Fruit fly (Drosophila melanogaster) whole organism, embryonic: ENCODE data around the gene CG17169.

ENCODE experiments used
- Atf3 ChIP-seq: fragments of 200-800 bp; sonication (Bioruptor generic); optimal IDR thresholded peaks from 3 replicates; lab custom pipeline; 2016; ENCODE audit warnings: missing biosample characterization, missing genetic modification characterization
- Atf6 ChIP-seq: fragments of 200-800 bp; sonication (Bioruptor generic); IDR thresholded peaks from 2 replicates; pipeline ENCODE4 v1.3.6; 2022; ENCODE audit warnings: missing biosample characterization, missing genetic modification characterization
- CG1024 ChIP-seq: fragments of 200-800 bp; sonication (Bioruptor generic); IDR thresholded peaks from 2 replicates; pipeline ENCODE4 v1.3.6; 2022; ENCODE audit warnings: missing biosample characterization, missing genetic modification characterization
- CG10979 ChIP-seq: fragments of 200-800 bp; sonication (Bioruptor generic); optimal IDR thresholded peaks from 2 replicates; lab custom pipeline; 2018; ENCODE audit warnings: missing biosample characterization, mild to moderate bottlenecking, missing genetic modification characterization, moderate library complexity
- CG11093 ChIP-seq: fragments of 200-800 bp; sonication (Bioruptor generic); IDR thresholded peaks from 3 replicates; pipeline ENCODE4 v1.3.6; 2022; ENCODE audit warnings: missing biosample characterization, missing genetic modification characterization
- CG11398 ChIP-seq: fragments of 200-800 bp; sonication (Bioruptor generic); optimal IDR thresholded peaks from 2 replicates; lab custom pipeline; 2016; ENCODE audit warnings: missing biosample characterization, missing genetic modification characterization
- CG12942 ChIP-seq: fragments of 200-800 bp; sonication (Bioruptor generic); optimal IDR thresholded peaks from 3 replicates; lab custom pipeline; 2016; ENCODE audit warnings: missing biosample characterization, missing genetic modification characterization
- CG13296 ChIP-seq: fragments of 200-800 bp; sonication (Bioruptor generic); optimal IDR thresholded peaks from 3 replicates; lab custom pipeline; 2018; ENCODE audit warnings: missing biosample characterization, mild to moderate bottlenecking, missing genetic modification characterization
- CG15269 ChIP-seq: fragments of 200-800 bp; sonication (Bioruptor generic); optimal IDR thresholded peaks from 2 replicates; lab custom pipeline; 2018; ENCODE audit warnings: missing biosample characterization, mild to moderate bottlenecking, missing genetic modification characterization, moderate library complexity
- CG15696 ChIP-seq: fragments of 200-800 bp; sonication (Bioruptor generic); optimal IDR thresholded peaks from 2 replicates; lab custom pipeline; 2019; ENCODE audit warnings: missing biosample characterization, mild to moderate bottlenecking, missing genetic modification characterization, moderate library complexity
- CG1647 ChIP-seq: fragments of 200-800 bp; sonication (Bioruptor generic); optimal IDR thresholded peaks from 3 replicates; lab custom pipeline; 2016; ENCODE audit warnings: missing biosample characterization, missing genetic modification characterization
- CG16815 ChIP-seq: fragments of 200-800 bp; sonication (Bioruptor generic); optimal IDR thresholded peaks from 3 replicates; lab custom pipeline; 2017; ENCODE audit warnings: missing biosample characterization, mild to moderate bottlenecking, missing genetic modification characterization
- CG16863 ChIP-seq: fragments of 200-800 bp; sonication (Bioruptor generic); optimal IDR thresholded peaks from 3 replicates; lab custom pipeline; 2016; ENCODE audit warnings: missing biosample characterization, missing genetic modification characterization
- CG18011 ChIP-seq: fragments of 200-800 bp; sonication (Bioruptor generic); optimal IDR thresholded peaks from 2 replicates; lab custom pipeline; 2017; ENCODE audit warnings: missing biosample characterization, missing genetic modification characterization, mild to moderate bottlenecking, moderate library complexity, missing genotype
- CG2678 ChIP-seq: fragments of 200-800 bp; sonication (Bioruptor generic); optimal IDR thresholded peaks from 3 replicates; lab custom pipeline; 2019; ENCODE audit warnings: missing biosample characterization, mild to moderate bottlenecking, missing genetic modification characterization, moderate library complexity
- CG2875 ChIP-seq: fragments of 200-800 bp; sonication (Bioruptor generic); optimal IDR thresholded peaks from 2 replicates; lab custom pipeline; 2017; ENCODE audit warnings: missing biosample characterization, mild to moderate bottlenecking, missing genetic modification characterization, missing genetic modification reagents
- CG3065 ChIP-seq: fragments of 200-800 bp; sonication (Bioruptor generic); optimal IDR thresholded peaks from 2 replicates; lab custom pipeline; 2016; ENCODE audit warnings: missing biosample characterization, missing genetic modification characterization
- CG43689 ChIP-seq: fragments of 200-800 bp; sonication (Bioruptor generic); IDR thresholded peaks from 2 replicates; pipeline ENCODE4 v1.3.6; 2022; ENCODE audit warnings: missing biosample characterization, missing genetic modification characterization
- CG6175 ChIP-seq: fragments of 200-800 bp; sonication (Bioruptor generic); IDR thresholded peaks from 3 replicates; pipeline ENCODE4 v1.3.6; 2022; ENCODE audit warnings: missing biosample characterization, missing genetic modification characterization
- CG6813 ChIP-seq: fragments of 200-800 bp; sonication (Bioruptor generic); optimal IDR thresholded peaks from 2 replicates; lab custom pipeline; 2017; ENCODE audit warnings: missing biosample characterization, missing genetic modification characterization, mild to moderate bottlenecking, moderate library complexity, missing genetic modification reagents
- CG7357 ChIP-seq: fragments of 200-800 bp; sonication (Bioruptor generic); IDR thresholded peaks from 3 replicates; pipeline ENCODE4 v1.3.6; 2022; ENCODE audit warnings: missing biosample characterization, missing genetic modification characterization
- CG7928 ChIP-seq: fragments of 200-800 bp; sonication (Bioruptor generic); optimal IDR thresholded peaks from 2 replicates; lab custom pipeline; 2017; ENCODE audit warnings: missing biosample characterization, mild to moderate bottlenecking, missing genetic modification characterization
- CG8359 ChIP-seq: fragments of 200-800 bp; sonication (Bioruptor generic); optimal IDR thresholded peaks from 2 replicates; lab custom pipeline; 2017; ENCODE audit warnings: missing biosample characterization, mild to moderate bottlenecking, missing genetic modification characterization, borderline replicate concordance
- Doc2 ChIP-seq: fragments of 200-800 bp; sonication (Bioruptor generic); IDR thresholded peaks from 2 replicates; pipeline ENCODE4 v1.3.6; 2022; ENCODE audit warnings: missing biosample characterization, missing genetic modification characterization
- E2f2 ChIP-seq: fragments of 200-800 bp; sonication (Bioruptor generic); IDR thresholded peaks from 2 replicates; pipeline ENCODE4 v1.3.6; 2022; ENCODE audit warnings: missing biosample characterization, missing genetic modification characterization
- HLH3B ChIP-seq: fragments of 200-800 bp; sonication (Bioruptor generic); IDR thresholded peaks from 2 replicates; pipeline ENCODE4 v1.3.6; 2022; ENCODE audit warnings: missing biosample characterization, missing genetic modification characterization
- Hr39 ChIP-seq: fragments of >200 bp; optimal IDR thresholded peaks from 2 replicates; lab custom pipeline; 2017
- NC2α ChIP-seq: fragments of 200-800 bp; sonication (Bioruptor generic); optimal IDR thresholded peaks from 2 replicates; lab custom pipeline; 2016; ENCODE audit warnings: missing biosample characterization, missing genetic modification characterization
- Poxn ChIP-seq: fragments of 200-800 bp; sonication (Bioruptor generic); IDR thresholded peaks from 2 replicates; pipeline ENCODE4 v1.3.6; 2022; ENCODE audit warnings: missing biosample characterization, missing genetic modification characterization
- Rfx ChIP-seq: fragments of 200-800 bp; sonication (Bioruptor generic); IDR thresholded peaks from 2 replicates; pipeline ENCODE4 v1.3.6; 2022; ENCODE audit warnings: missing biosample characterization, missing genetic modification characterization
- Sin3A ChIP-seq: fragments of >200 bp; optimal IDR thresholded peaks from 2 replicates; lab custom pipeline; 2018
- Sry-δ ChIP-seq: fragments of 200-800 bp; sonication (Bioruptor generic); optimal IDR thresholded peaks from 2 replicates; lab custom pipeline; 2016; ENCODE audit warnings: missing biosample characterization, missing genetic modification characterization
- ac ChIP-seq: fragments of 200-800 bp; sonication (Bioruptor generic); optimal IDR thresholded peaks from 3 replicates; lab custom pipeline; 2017; ENCODE audit warnings: missing biosample characterization, mild to moderate bottlenecking, missing genetic modification characterization
- ase ChIP-seq: fragments of 200-800 bp; sonication (Bioruptor generic); IDR thresholded peaks from 3 replicates; pipeline ENCODE4 v1.3.6; 2022; ENCODE audit warnings: missing biosample characterization, missing genetic modification characterization
- ash1 ChIP-seq: fragments of 200-800 bp; sonication (Bioruptor generic); optimal IDR thresholded peaks from 2 replicates; lab custom pipeline; 2018; ENCODE audit warnings: missing biosample characterization, mild to moderate bottlenecking, missing genetic modification characterization
- bigmax ChIP-seq: fragments of 200-800 bp; sonication (Bioruptor generic); optimal IDR thresholded peaks from 2 replicates; lab custom pipeline; 2018; ENCODE audit warnings: missing biosample characterization, mild to moderate bottlenecking, missing genetic modification characterization
- cad ChIP-seq: fragments of >200 bp; optimal IDR thresholded peaks from 2 replicates; lab custom pipeline; 2017; ENCODE audit warnings: missing biosample characterization, missing genetic modification characterization
- chif ChIP-seq, 2 experiments: fragments of 200-800 bp; sonication (Bioruptor generic); optimal IDR thresholded peaks; 3 replicates each; lab custom pipeline; 2016; ENCODE audit warnings: missing biosample characterization in 2 of 2, missing genetic modification characterization in 2 of 2
- disco-r ChIP-seq: fragments of 200-800 bp; sonication (Bioruptor generic); optimal IDR thresholded peaks from 2 replicates; lab custom pipeline; 2016; ENCODE audit warnings: missing biosample characterization, missing genetic modification characterization
- fd102C ChIP-seq: fragments of 200-800 bp; sonication (Bioruptor generic); optimal IDR thresholded peaks from 2 replicates; lab custom pipeline; 2018; ENCODE audit warnings: missing biosample characterization, mild to moderate bottlenecking, missing genetic modification characterization, moderate library complexity
- gsb ChIP-seq: fragments of 200-800 bp; sonication (Bioruptor generic); IDR thresholded peaks from 2 replicates; pipeline ENCODE4 v1.3.6; 2022; ENCODE audit warnings: missing biosample characterization, missing genetic modification characterization
- kay ChIP-seq: fragments of 200-800 bp; sonication (Bioruptor generic); optimal IDR thresholded peaks from 2 replicates; lab custom pipeline; 2016; ENCODE audit warnings: missing biosample characterization, missing genetic modification characterization
- knrl ChIP-seq: fragments of 200-800 bp; sonication (Bioruptor generic); IDR thresholded peaks from 3 replicates; pipeline ENCODE4 v1.3.6; 2022; ENCODE audit warnings: missing biosample characterization, missing genetic modification characterization; ENCODE audit not compliant: partially characterized antibody
- odd ChIP-seq: fragments of 200-800 bp; sonication (Bioruptor generic); optimal IDR thresholded peaks from 2 replicates; lab custom pipeline; 2017; ENCODE audit warnings: missing biosample characterization, mild to moderate bottlenecking, missing genetic modification characterization
- pfk ChIP-seq: fragments of 200-800 bp; sonication (Bioruptor generic); optimal IDR thresholded peaks from 2 replicates; lab custom pipeline; 2018; ENCODE audit warnings: missing biosample characterization, mild to moderate bottlenecking, missing genetic modification characterization, moderate library complexity
- phol ChIP-seq: fragments of 200-800 bp; sonication (Bioruptor generic); optimal IDR thresholded peaks from 3 replicates; lab custom pipeline; 2018; ENCODE audit warnings: missing biosample characterization, mild to moderate bottlenecking, missing genetic modification characterization, moderate library complexity
- pita ChIP-seq: fragments of 200-800 bp; sonication (Bioruptor generic); optimal IDR thresholded peaks from 2 replicates; lab custom pipeline; 2017; ENCODE audit warnings: missing biosample characterization, mild to moderate bottlenecking, missing genetic modification characterization
- repo ChIP-seq: fragments of 200-800 bp; sonication (Bioruptor generic); optimal IDR thresholded peaks from 2 replicates; lab custom pipeline; 2016; ENCODE audit warnings: missing biosample characterization, missing genetic modification characterization
- sd ChIP-seq: fragments of 200-800 bp; sonication (Bioruptor generic); optimal IDR thresholded peaks from 3 replicates; lab custom pipeline; 2018; ENCODE audit warnings: missing biosample characterization, mild to moderate bottlenecking, missing genetic modification characterization, moderate library complexity
- sens-2 ChIP-seq: fragments of 200-800 bp; sonication (Bioruptor generic); IDR thresholded peaks from 2 replicates; pipeline ENCODE4 v1.3.6; 2022; ENCODE audit warnings: missing biosample characterization, missing genetic modification characterization
- slbo ChIP-seq: fragments of 200-800 bp; sonication (Bioruptor generic); IDR thresholded peaks from 2 replicates; pipeline ENCODE4 v1.3.6; 2022; ENCODE audit warnings: missing biosample characterization, missing genetic modification characterization
- z ChIP-seq: fragments of 200-800 bp; sonication (Bioruptor generic); IDR thresholded peaks from 3 replicates; pipeline ENCODE4 v1.3.6; 2022; ENCODE audit warnings: missing biosample characterization, missing genetic modification characterization

The CG17169 gene

DNA sequence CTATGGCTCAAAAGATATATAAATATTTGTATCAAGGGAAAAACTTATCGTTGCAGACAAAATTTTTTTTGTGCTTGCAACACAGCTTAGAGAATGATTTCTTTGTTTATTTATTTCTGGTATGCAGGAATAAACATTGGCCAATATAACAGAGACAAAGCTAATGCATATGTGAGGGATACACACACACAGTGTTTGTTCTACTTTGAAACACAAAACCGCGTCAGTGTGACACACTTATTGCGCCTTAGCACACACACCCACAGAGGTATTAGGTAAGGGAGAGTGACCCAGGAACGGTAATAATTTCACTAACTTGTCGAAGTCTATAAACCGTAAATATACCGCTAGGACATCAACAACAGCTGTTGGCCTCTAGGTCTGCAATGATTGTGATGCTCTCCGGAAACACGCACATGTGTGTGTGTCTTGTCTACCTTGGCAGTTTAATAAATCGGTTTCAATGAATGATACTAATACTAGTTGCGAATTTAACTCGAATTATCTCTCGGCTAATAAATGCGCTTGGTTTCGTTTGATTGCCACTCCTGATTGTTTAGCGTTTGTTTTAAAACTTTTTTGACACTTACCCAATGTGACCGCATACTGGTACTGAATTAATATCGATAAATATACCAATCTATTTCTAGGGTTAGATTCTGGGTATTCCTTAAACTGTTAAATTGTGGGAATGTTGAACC lies 11.8 kb downstream of the CG17169 start, which contains the start of gene CG17162 (continued):
- TF ChIP-seq odd (GFP tag; lab: Kevin White, UChicago) (no peak), gsb (GFP tag; lab: Robert Waterston, UW) (no peak), repo (GFP tag; lab: Kevin White, UChicago) (no peak), CG13296 (GFP tag; lab: Kevin White, UChicago) (no peak), CG7928 (GFP tag; lab: Kevin White, UChicago) (no peak), pita (no peak), CG15269 (tag; lab: Kevin White, UChicago) (no peak), CG11093 (GFP tag; lab: Robert Waterston, UW) (no peak), chif (GFP tag; optimal IDR thresholded peaks at IDR 0.05; lab: Kevin White, UChicago) (no peak), knrl (GFP tag; lab: Robert Waterston, UW) (no peak), Atf6 (GFP tag; lab: Robert Waterston, UW) (no peak), CG16815 (GFP tag; lab: Kevin White, UChicago) (no peak), CG11398 (GFP tag; lab: Kevin White, UChicago) (no peak), CG18011 (GFP tag; lab: Kevin White, UChicago) (no peak), Hr39 (lab: Kevin White, UChicago) (no peak), Rfx (GFP tag; lab: Robert Waterston, UW) (no peak), CG2678 (tag; lab: Kevin White, UChicago) (no peak), Doc2 (GFP tag; lab: Robert Waterston, UW) (no peak), CG2875 (GFP tag; lab: Kevin White, UChicago) (no peak), CG15696 (no peak), Poxn (no peak), CG1024 (GFP tag; lab: Robert Waterston, UW) (no peak), z (GFP tag; lab: Robert Waterston, UW) (no peak), CG43689 (GFP tag; lab: Robert Waterston, UW) (no peak), NC2α (GFP tag; lab: Kevin White, UChicago) (no peak), CG1647 (GFP tag; lab: Kevin White, UChicago) (no peak), CG3065 (GFP tag; lab: Kevin White, UChicago) (no peak), E2f2 (GFP tag; lab: Robert Waterston, UW) (0 out of 2 replicates have a peak, but pooled peaks have one; percentile 11), CG8359 (GFP tag; lab: Kevin White, UChicago) (no peak), phol (no peak), ase (no peak), CG7357 (GFP tag; lab: Robert Waterston, UW) (no peak), bigmax (GFP tag; lab: Kevin White, UChicago) (no peak), pfk (no peak), HLH3B (GFP tag; lab: Robert Waterston, UW) (no peak), CG6813 (GFP tag; lab: Kevin White, UChicago) (no peak), Sry-δ (GFP tag; lab: Kevin White, UChicago) (peak; percentile 31), CG12942 (GFP tag; lab: Kevin White, UChicago) (no peak), CG10979 (no peak), CG6175 (no peak), sens-2 (GFP tag; lab: Robert Waterston, UW) (no peak), slbo (GFP tag; lab: Robert Waterston, UW) (no peak), fd102C (no peak), CG16863 (GFP tag; lab: Kevin White, UChicago) (no peak), disco-r (GFP tag; lab: Kevin White, UChicago) (no peak), cad (no peak), Sin3A (lab: Kevin White, UChicago) (no peak), ash1 (no peak), Atf3 (GFP tag; lab: Kevin White, UChicago) (no peak), sd (tag; lab: Kevin White, UChicago) (peak; percentile 37), ac (GFP tag; lab: Kevin White, UChicago) (no peak), kay (GFP tag; lab: Kevin White, UChicago) (no peak)
